Worm (Caenorhabditis elegans) whole organism, young adult: ENCODE results near the gene epg-5.

ENCODE experiments used
- B0261.1 ChIP-seq: sonication (generic microtip); optimal IDR thresholded peaks from 2 replicates; lab custom pipeline; 2016; ENCODE audit warnings: mild to moderate bottlenecking, missing genetic modification characterization, moderate library complexity, missing compliant biosample characterization
- D2030.7 ChIP-seq: fragments of 200-800 bp; sonication (Bioruptor generic); IDR thresholded peaks from 2 replicates; pipeline ENCODE4 v1.3.6; 2022; ENCODE audit warnings: missing genetic modification reagents, missing genetic modification characterization, missing compliant biosample characterization
- F10E7.11 ChIP-seq: sonication (generic microtip); optimal IDR thresholded peaks from 2 replicates; lab custom pipeline; 2017; ENCODE audit warnings: mild to moderate bottlenecking, missing genetic modification characterization, moderate library complexity, missing compliant biosample characterization
- F52B5.7 ChIP-seq: sonication (generic microtip); optimal IDR thresholded peaks from 2 replicates; lab custom pipeline; 2016; ENCODE audit warnings: mild to moderate bottlenecking, missing genetic modification characterization, missing compliant biosample characterization
- F55B11.4 ChIP-seq: sonication (generic microtip); optimal IDR thresholded peaks from 2 replicates; lab custom pipeline; 2016; ENCODE audit warnings: missing compliant biosample characterization, missing genetic modification characterization, borderline replicate concordance; ENCODE audit not compliant: insufficient read depth
- F57A8.1 ChIP-seq: fragments of 200-800 bp; sonication (Bioruptor generic); optimal IDR thresholded peaks from 2 replicates; lab custom pipeline; 2018; ENCODE audit warnings: mild to moderate bottlenecking, missing genetic modification characterization, moderate library complexity, missing compliant biosample characterization
- F57C9.4 ChIP-seq: sonication (generic microtip); optimal IDR thresholded peaks from 2 replicates; lab custom pipeline; 2017; ENCODE audit warnings: mild to moderate bottlenecking, missing genetic modification characterization, missing compliant biosample characterization
- K11D2.4 ChIP-seq: fragments of 200-800 bp; sonication (Bioruptor generic); IDR thresholded peaks from 2 replicates; pipeline ENCODE4 v1.3.6; 2022; ENCODE audit warnings: missing genetic modification reagents, missing genetic modification characterization, missing compliant biosample characterization
- K12H6.12 ChIP-seq: fragments of 200-800 bp; sonication (Bioruptor generic); optimal IDR thresholded peaks from 2 replicates; lab custom pipeline; 2018; ENCODE audit warnings: mild to moderate bottlenecking, missing genetic modification characterization, missing compliant biosample characterization
- Y95B8A.8 ChIP-seq: fragments of 200-800 bp; sonication (Bioruptor generic); IDR thresholded peaks from 2 replicates; pipeline ENCODE4 v1.3.6; 2022; ENCODE audit warnings: missing genetic modification reagents, missing genetic modification characterization, missing compliant biosample characterization
- ZK185.1 ChIP-seq: sonication (generic microtip); optimal IDR thresholded peaks from 2 replicates; lab custom pipeline; 2016; ENCODE audit warnings: mild to moderate bottlenecking, missing genetic modification characterization, missing compliant biosample characterization; ENCODE audit not compliant: poor library complexity, severe bottlenecking
- ama-1 ChIP-seq, 3 experiments: fragments of 150-350 bp in 1 of 3; sonication (generic microtip) in 2 of 3; optimal IDR thresholded peaks; 2 replicates each; lab custom pipeline; 2014 to 2018; ENCODE audit warnings: missing biosample characterization in 2 of 3, missing genetic modification characterization in 2 of 3, missing genetic modification reagents in 2 of 3
- atf-7 ChIP-seq: sonication (generic microtip); optimal IDR thresholded peaks from 2 replicates; lab custom pipeline; 2017; ENCODE audit warnings: mild to moderate bottlenecking, missing genetic modification characterization, missing compliant biosample characterization
- athp-1 ChIP-seq: sonication (generic microtip); optimal IDR thresholded peaks from 2 replicates; lab custom pipeline; 2017; ENCODE audit warnings: mild to moderate bottlenecking, missing genetic modification characterization, missing compliant biosample characterization
- attf-3 ChIP-seq: fragments of 200-800 bp; sonication (Bioruptor generic); conservative IDR thresholded peaks from 2 replicates; pipeline ENCODE4 v1.3.6; 2022; ENCODE audit warnings: missing genetic modification reagents, missing genetic modification characterization, missing compliant biosample characterization
- ccch-3 ChIP-seq: fragments of 200-800 bp; sonication (Bioruptor generic); optimal IDR thresholded peaks from 2 replicates; lab custom pipeline; 2018; ENCODE audit warnings: mild to moderate bottlenecking, missing genetic modification characterization, missing compliant biosample characterization
- ceh-91 ChIP-seq: fragments of 200-800 bp; sonication (Bioruptor generic); IDR thresholded peaks from 2 replicates; pipeline ENCODE4 v1.3.6; 2022; ENCODE audit warnings: missing genetic modification reagents, missing genetic modification characterization, missing compliant biosample characterization
- dox-1 ChIP-seq: fragments of 200-800 bp; sonication (Bioruptor generic); IDR thresholded peaks from 2 replicates; pipeline ENCODE4 v1.3.6; 2022; ENCODE audit warnings: missing genetic modification reagents, missing genetic modification characterization, missing compliant biosample characterization
- dpff-1 ChIP-seq: sonication (generic microtip); optimal IDR thresholded peaks from 2 replicates; lab custom pipeline; 2017; ENCODE audit warnings: mild to moderate bottlenecking, missing genetic modification characterization, missing compliant biosample characterization
- dpl-1 ChIP-seq: fragments of 150-350 bp; optimal IDR thresholded peaks from 2 replicates; lab custom pipeline; 2014; ENCODE audit warnings: missing biosample characterization, missing genetic modification reagents, missing genetic modification characterization
- ekl-4 ChIP-seq: fragments of 200-800 bp; sonication (Bioruptor generic); IDR thresholded peaks from 2 replicates; pipeline ENCODE4 v1.3.6; 2022; ENCODE audit warnings: missing genetic modification reagents, missing genetic modification characterization, missing compliant biosample characterization
- lin-35 ChIP-seq, 3 experiments: fragments of 150-350 bp in 2 of 3; sonication (generic microtip) in 1 of 3; optimal IDR thresholded peaks; 2 replicates each; lab custom pipeline; 2014 to 2018; ENCODE audit warnings: missing biosample characterization in 3 of 3, missing genetic modification characterization in 3 of 3, missing genetic modification reagents in 3 of 3
- madf-8 ChIP-seq: fragments of 200-800 bp; sonication (Bioruptor generic); conservative IDR thresholded peaks from 2 replicates; pipeline ENCODE4 v1.3.6; 2022; ENCODE audit warnings: missing genetic modification reagents, missing genetic modification characterization, missing compliant biosample characterization
- mcd-1 ChIP-seq: fragments of 200-800 bp; sonication (Bioruptor generic); IDR thresholded peaks from 2 replicates; pipeline ENCODE4 v1.3.6; 2022; ENCODE audit warnings: missing genetic modification reagents, missing genetic modification characterization, missing compliant biosample characterization
- mel-28 ChIP-seq: sonication (generic microtip); optimal IDR thresholded peaks from 2 replicates; lab custom pipeline; 2016; ENCODE audit warnings: borderline replicate concordance, mild to moderate bottlenecking, missing genetic modification characterization, missing compliant biosample characterization
- mxl-1 ChIP-seq: sonication (generic microtip); optimal IDR thresholded peaks from 2 replicates; lab custom pipeline; 2016; ENCODE audit warnings: missing genetic modification characterization, missing compliant biosample characterization
- nfya-1 ChIP-seq: sonication (generic microtip); optimal IDR thresholded peaks from 2 replicates; lab custom pipeline; 2017; ENCODE audit warnings: antibody characterized with exemption, missing compliant biosample characterization, missing genetic modification characterization, borderline replicate concordance; ENCODE audit not compliant: insufficient read depth
- nfyb-1 ChIP-seq: fragments of 200-800 bp; sonication (Bioruptor generic); IDR thresholded peaks from 2 replicates; pipeline ENCODE4 v1.3.6; 2022; ENCODE audit warnings: missing genetic modification reagents, missing genetic modification characterization, missing compliant biosample characterization
- rcor-1 ChIP-seq: fragments of 200-800 bp; sonication (Bioruptor generic); IDR thresholded peaks from 2 replicates; pipeline ENCODE4 v1.3.6; 2022; ENCODE audit warnings: missing genetic modification reagents, missing genetic modification characterization, missing compliant biosample characterization
- rpc-1 ChIP-seq, 2 experiments: fragments of 150-350 bp in 1 of 2; sonication (generic microtip) in 1 of 2; optimal IDR thresholded peaks; 2 replicates each; lab custom pipeline; 2014 to 2018; ENCODE audit warnings: missing biosample characterization in 1 of 2, missing genetic modification characterization in 1 of 2, missing genetic modification reagents in 1 of 2, missing genotype in 1 of 2
- sdz-38 ChIP-seq: sonication (generic microtip); optimal IDR thresholded peaks from 2 replicates; lab custom pipeline; 2016; ENCODE audit warnings: missing genotype, missing genetic modification characterization, missing compliant biosample characterization
- sea-2 ChIP-seq: fragments of 200-800 bp; sonication (Bioruptor generic); IDR thresholded peaks from 2 replicates; pipeline ENCODE4 v1.3.6; 2022; ENCODE audit warnings: missing genetic modification characterization, missing compliant biosample characterization
- snpc-1.1 ChIP-seq: sonication (generic microtip); optimal IDR thresholded peaks from 2 replicates; lab custom pipeline; 2017; ENCODE audit warnings: missing genetic modification characterization, mild to moderate bottlenecking, missing compliant biosample characterization, antibody characterized with exemption, moderate library complexity, missing genotype, missing genetic modification reagents; ENCODE audit not compliant: insufficient read depth
- snpc-1.3 ChIP-seq: sonication (generic microtip); optimal IDR thresholded peaks from 2 replicates; lab custom pipeline; 2017; ENCODE audit warnings: missing genetic modification characterization, mild to moderate bottlenecking, missing compliant biosample characterization, antibody characterized with exemption, moderate library complexity, missing genotype, missing genetic modification reagents; ENCODE audit not compliant: insufficient read depth
- somi-1 ChIP-seq: fragments of 200-800 bp; sonication (Bioruptor generic); optimal IDR thresholded peaks from 2 replicates; lab custom pipeline; 2018; ENCODE audit warnings: mild to moderate bottlenecking, missing genetic modification characterization, missing compliant biosample characterization
- tbp1 ChIP-seq: fragments of 200-800 bp; sonication (Bioruptor generic); optimal IDR thresholded peaks from 2 replicates; lab custom pipeline; 2018; ENCODE audit warnings: mild to moderate bottlenecking, missing genetic modification characterization, missing compliant biosample characterization
- tbx-9 ChIP-seq: sonication (generic microtip); optimal IDR thresholded peaks from 2 replicates; lab custom pipeline; 2016; ENCODE audit warnings: borderline replicate concordance, missing genetic modification characterization, inconsistent platforms, missing compliant biosample characterization
- unc-130 ChIP-seq: sonication (generic microtip); optimal IDR thresholded peaks from 2 replicates; lab custom pipeline; 2016; ENCODE audit warnings: missing genetic modification reagents, missing genetic modification characterization, missing compliant biosample characterization
- xnd-1 ChIP-seq: sonication (generic microtip); optimal IDR thresholded peaks from 2 replicates; lab custom pipeline; 2016; ENCODE audit warnings: missing genotype, missing genetic modification reagents, missing genetic modification characterization, missing compliant biosample characterization
- zfh-2 ChIP-seq: fragments of 200-800 bp; sonication (Bioruptor generic); conservative IDR thresholded peaks from 2 replicates; pipeline ENCODE4 v1.3.6; 2022; ENCODE audit warnings: missing genetic modification reagents, missing genetic modification characterization, missing compliant biosample characterization
- ztf-18 ChIP-seq: sonication (generic microtip); optimal IDR thresholded peaks from 2 replicates; lab custom pipeline; 2016; ENCODE audit warnings: missing genotype, mild to moderate bottlenecking, missing genetic modification characterization, missing compliant biosample characterization
- ztf-25 ChIP-seq: fragments of 200-800 bp; sonication (Bioruptor generic); IDR thresholded peaks from 2 replicates; pipeline ENCODE4 v1.3.6; 2022; ENCODE audit warnings: missing genetic modification reagents, missing genetic modification characterization, missing compliant biosample characterization
- ztf-3 ChIP-seq: fragments of 200-800 bp; sonication (Bioruptor generic); optimal IDR thresholded peaks from 2 replicates; lab custom pipeline; 2018; ENCODE audit warnings: mild to moderate bottlenecking, missing genetic modification characterization, missing compliant biosample characterization

The epg-5 gene

DNA sequence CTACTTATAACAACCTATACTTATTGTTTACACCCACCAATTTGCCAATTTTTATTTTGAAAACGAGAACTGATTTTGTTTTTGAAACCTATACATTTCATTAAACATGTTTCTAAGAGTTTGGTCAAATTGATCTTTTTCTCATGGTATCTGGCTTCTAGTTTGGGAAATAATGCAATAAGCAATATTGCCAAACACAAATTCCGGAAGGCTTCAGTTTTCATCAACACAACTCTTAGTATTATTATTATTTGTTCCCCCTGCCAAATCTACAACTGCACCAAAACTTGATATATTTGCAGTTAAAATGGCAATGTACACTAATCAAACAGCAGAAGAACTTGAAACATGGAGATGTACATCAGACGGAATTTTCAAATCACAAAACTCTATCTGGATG lies 40.5 kb downstream of the epg-5 start, which contains the start of gene sra-27:
Gene sra-27, plus strand, starts transcription at position 301 of the 400 bp plus-strand sequence.
- TF ChIP-seq mxl-1 (tag; lab: Kevin White, UChicago) (no peak), madf-8 (no peak), somi-1 (GFP tag; lab: Kevin White, UChicago) (no peak), nfya-1 (tag; lab: Kevin White, UChicago) (no peak), K11D2.4 (no peak), Y95B8A.8 (GFP tag; lab: Robert Waterston, UW) (no peak), F55B11.4 (no peak), ztf-18 (tag; lab: Kevin White, UChicago) (no peak), dpl-1 (GFP tag; lab: Kevin White, UChicago) (no peak), athp-1 (no peak), snpc-1.3 (no peak)

- TF ChIP-seq F52B5.7 (tag; lab: Kevin White, UChicago) (no peak), snpc-1.1 (tag; lab: Kevin White, UChicago) (no peak), ceh-91 (GFP tag; lab: Robert Waterston, UW) (no peak), sea-2 (GFP tag; lab: Robert Waterston, UW) (no peak), athp-1 (no peak), ekl-4 (GFP tag; lab: Robert Waterston, UW) (no peak), F10E7.11 (tag; lab: Kevin White, UChicago) (no peak), tbx-9 (tag; lab: Kevin White, UChicago) (no peak), nfyb-1 (GFP tag; lab: Robert Waterston, UW) (no peak), attf-3 (GFP tag; lab: Robert Waterston, UW) (no peak), sdz-38 (tag; lab: Kevin White, UChicago) (no peak), F57A8.1 (GFP tag; lab: Kevin White, UChicago) (no peak), atf-7 (tag; lab: Kevin White, UChicago) (no peak), rcor-1 (GFP tag; lab: Robert Waterston, UW) (no peak), F57C9.4 (tag; lab: Kevin White, UChicago) (no peak), xnd-1 (tag; lab: Kevin White, UChicago) (no peak), lin-35 (GFP tag; optimal IDR thresholded peaks at IDR 0.05; lab: Kevin White, UChicago) (no peak), mel-28 (no peak), dox-1 (GFP tag; lab: Robert Waterston, UW) (no peak), nfya-1 (tag; lab: Kevin White, UChicago) (no peak)
Measured at ce11 chrII:6566628-6567180, 42.5 kb downstream of the epg-5 start, which contains the start of the genes F18C5.5 and F18C5.9. Gene F18C5.5, minus strand, starts transcription at chrII:6566728. Gene F18C5.9, plus strand, starts transcription at chrII:6567130.

- TF ChIP-seq rcor-1 (GFP tag; lab: Robert Waterston, UW): no peak; the same call in 1 of the 2 replicates
- TF ChIP-seq K12H6.12 (tag; lab: Kevin White, UChicago): no peak
- TF ChIP-seq zfh-2 (GFP tag; lab: Robert Waterston, UW): no peak
- peak; percentile 48; the same call in 1 of the 2 replicates for TF ChIP-seq D2030.7 (GFP tag; lab: Robert Waterston, UW)
- TF ChIP-seq ztf-3 (GFP tag; lab: Kevin White, UChicago): no peak
- TF ChIP-seq ama-1 (optimal IDR thresholded peaks at IDR 0.05; lab: Kevin White, UChicago): no peak
- TF ChIP-seq ama-1 (GFP tag; optimal IDR thresholded peaks at IDR 0.05; lab: Kevin White, UChicago): peak in 1 of 2 experiments; percentile 8
- no peak for TF ChIP-seq ztf-25 (GFP tag; lab: Robert Waterston, UW)
- TF ChIP-seq unc-130: no peak
- no peak for TF ChIP-seq K11D2.4
- TF ChIP-seq attf-3 (GFP tag; lab: Robert Waterston, UW): no peak; the same call in 1 of the 2 replicates
- peak; percentile 21; the same call in 1 of the 2 replicates for TF ChIP-seq ceh-91 (GFP tag; lab: Robert Waterston, UW)
- peak; percentile 84 for TF ChIP-seq B0261.1 (tag; lab: Kevin White, UChicago)
- TF ChIP-seq rpc-1 (optimal IDR thresholded peaks at IDR 0.05; lab: Kevin White, UChicago): peak; percentile 55
- peak; percentile 80 for TF ChIP-seq rpc-1 (tag; optimal IDR thresholded peaks at IDR 0.05; lab: Kevin White, UChicago)
- no peak for TF ChIP-seq ccch-3 (GFP tag; lab: Kevin White, UChicago)
- TF ChIP-seq dpff-1 (tag; lab: Kevin White, UChicago): no peak
- TF ChIP-seq somi-1 (GFP tag; lab: Kevin White, UChicago): no peak
- peak; percentile 96 for TF ChIP-seq tbp1 (GFP tag; lab: Kevin White, UChicago)
- peak; percentile 17 for TF ChIP-seq ZK185.1 (tag; lab: Kevin White, UChicago)
- no peak for TF ChIP-seq mcd-1 (GFP tag; lab: Robert Waterston, UW)
Measured at ce11 chrII:6565077-6565476, 44.1 kb downstream of the epg-5 start, which contains the start of gene mpz-3. Gene mpz-3, minus strand, starts transcription at chrII:6565396.
